Worm (Caenorhabditis elegans): ENCODE measurements around the gene ZK262.20.

- TF ChIP-seq hpl-2 (GFP tag; optimal IDR thresholded peaks at IDR 0.05) (no peak), nhr-12 (tag; optimal IDR thresholded peaks at IDR 0.05) (no peak), C34B4.2 (tag; optimal IDR thresholded peaks at IDR 0.05) (no peak)
Observed at ce11 chrV:18473415-18473814, 38.6 kb upstream of the ZK262.20 start, which contains the start of gene srh-182.
